Worm (Caenorhabditis elegans): Measurements from ENCODE around the gene ZC196.5.

DNA sequence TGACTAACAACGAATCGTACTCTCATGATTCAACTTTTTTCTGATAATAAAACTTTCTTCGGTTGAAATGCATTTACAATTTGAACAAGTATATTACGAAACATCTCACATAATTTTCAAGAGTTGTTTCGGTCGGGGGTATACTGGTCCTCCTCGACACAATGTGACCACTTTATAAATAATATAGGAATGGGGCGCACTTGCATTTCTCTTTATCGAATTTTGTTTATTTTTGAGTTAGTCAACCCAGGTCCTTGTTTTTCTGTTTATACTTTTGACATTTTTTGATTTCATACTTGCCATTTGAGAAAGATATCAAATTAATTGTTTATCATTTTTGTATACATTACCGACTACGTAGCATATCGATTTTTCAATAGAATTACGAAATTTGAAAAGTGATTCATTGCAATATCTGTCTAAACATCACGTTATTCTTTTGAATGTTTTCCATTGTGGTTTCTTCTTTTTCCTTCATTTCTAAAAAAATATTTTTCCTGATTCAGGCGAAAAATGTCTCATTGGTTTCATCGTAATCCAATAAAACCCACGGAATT is 44.7 kb downstream of the ZC196.5 start, which contains the start of gene B0507.2:
- TF ChIP-seq elt-2 (tag; optimal IDR thresholded peaks at IDR 0.05) (peak; percentile 37), fkh-10 (GFP tag; optimal IDR thresholded peaks at IDR 0.05) (no peak), skn-1 (tag; optimal IDR thresholded peaks at IDR 0.05) (no peak), nhr-237 (tag; optimal IDR thresholded peaks at IDR 0.05) (no peak), fos-1 (tag; optimal IDR thresholded peaks at IDR 0.05) (no peak), pha-4 (tag; optimal IDR thresholded peaks at IDR 0.05) (peak; percentile 74)

Measured in whole organism, L3 larva.